Worm (Caenorhabditis elegans) whole organism, L2 larva: ENCODE data around the gene tyr-2.
A peak's percentile ranks its signal among the peaks of the same experiment; 100 is the strongest.

Experiments
- C34F6.9 ChIP-seq: fragments of 150-350 bp; optimal IDR thresholded peaks from 2 replicates; lab custom pipeline; 2014; ENCODE audit warnings: missing biosample characterization, missing genetic modification characterization
- F13H6.1 ChIP-seq: sonication (generic microtip); optimal IDR thresholded peaks from 2 replicates; lab custom pipeline; 2016; ENCODE audit warnings: missing genetic modification characterization, missing compliant biosample characterization
- R02D3.7 ChIP-seq: fragments of 150-350 bp; optimal IDR thresholded peaks from 2 replicates; lab custom pipeline; 2014; ENCODE audit warnings: missing biosample characterization, missing genetic modification characterization
- Y55F3AM.14 ChIP-seq: fragments of 200-800 bp; sonication (Bioruptor generic); optimal IDR thresholded peaks from 2 replicates; lab custom pipeline; 2018; ENCODE audit warnings: mild to moderate bottlenecking, missing genetic modification characterization, missing compliant biosample characterization
- aly-2 ChIP-seq: fragments of 150-350 bp; optimal IDR thresholded peaks from 2 replicates; lab custom pipeline; 2014; ENCODE audit warnings: missing biosample characterization, missing genetic modification characterization
- ama-1 ChIP-seq: fragments of 150-350 bp; optimal IDR thresholded peaks from 2 replicates; lab custom pipeline; 2018; ENCODE audit warnings: inconsistent platforms
- blmp-1 ChIP-seq: sonication (generic microtip); optimal IDR thresholded peaks from 2 replicates; lab custom pipeline; 2017; ENCODE audit warnings: missing genetic modification characterization, mild to moderate bottlenecking, missing compliant biosample characterization, antibody characterized with exemption, moderate library complexity; ENCODE audit not compliant: insufficient read depth
- ceh-16 ChIP-seq: fragments of 150-350 bp; optimal IDR thresholded peaks from 2 replicates; lab custom pipeline; 2014; ENCODE audit warnings: missing biosample characterization, missing genetic modification characterization
- ceh-82 ChIP-seq: fragments of 150-350 bp; optimal IDR thresholded peaks from 2 replicates; lab custom pipeline; 2014; ENCODE audit warnings: missing biosample characterization, missing genetic modification characterization
- crh-2 ChIP-seq: sonication (generic microtip); optimal IDR thresholded peaks from 2 replicates; lab custom pipeline; 2017; ENCODE audit warnings: missing biosample characterization, missing genetic modification characterization
- elt-1 ChIP-seq: fragments of 150-350 bp; optimal IDR thresholded peaks from 2 replicates; lab custom pipeline; 2014; ENCODE audit warnings: missing biosample characterization, missing genetic modification characterization
- elt-3 ChIP-seq: sonication (generic microtip); optimal IDR thresholded peaks from 2 replicates; lab custom pipeline; 2017; ENCODE audit warnings: missing biosample characterization, missing genetic modification characterization
- fos-1 ChIP-seq: fragments of 150-350 bp; optimal IDR thresholded peaks from 2 replicates; lab custom pipeline; 2014; ENCODE audit warnings: missing biosample characterization, missing genetic modification characterization
- gmeb-1 ChIP-seq: fragments of 150-350 bp; optimal IDR thresholded peaks from 2 replicates; lab custom pipeline; 2014; ENCODE audit warnings: missing biosample characterization, missing genetic modification characterization
- lin-11 ChIP-seq: fragments of 150-350 bp; sonication (generic microtip); optimal IDR thresholded peaks from 2 replicates; lab custom pipeline; 2014; ENCODE audit warnings: missing biosample characterization, missing genetic modification characterization, inconsistent platforms, mixed read lengths
- lin-13 ChIP-seq: fragments of 150-350 bp; optimal IDR thresholded peaks from 2 replicates; lab custom pipeline; 2014; ENCODE audit warnings: missing biosample characterization, missing genetic modification reagents, missing genetic modification characterization
- lsy-2 ChIP-seq, 2 experiments: fragments of 150-350 bp in 1 of 2; sonication (generic microtip) in 1 of 2; optimal IDR thresholded peaks; 2 replicates each; lab custom pipeline; 2014 to 2017; ENCODE audit warnings: missing biosample characterization in 2 of 2, missing genetic modification characterization in 2 of 2
- mbf-1 ChIP-seq: sonication (generic microtip); optimal IDR thresholded peaks from 2 replicates; lab custom pipeline; 2017; ENCODE audit warnings: missing biosample characterization, missing genetic modification characterization
- mdl-1 ChIP-seq, 2 experiments: fragments of 150-350 bp in 1 of 2; sonication (generic microtip) in 1 of 2; optimal IDR thresholded peaks; 2 replicates each; lab custom pipeline; 2017; ENCODE audit warnings: missing biosample characterization in 2 of 2, missing genetic modification characterization in 2 of 2
- nhr-11 ChIP-seq: fragments of 150-350 bp; optimal IDR thresholded peaks from 2 replicates; lab custom pipeline; 2014; ENCODE audit warnings: missing biosample characterization, missing genetic modification characterization
- nhr-12 ChIP-seq: fragments of 150-350 bp; optimal IDR thresholded peaks from 2 replicates; lab custom pipeline; 2014; ENCODE audit warnings: missing biosample characterization, missing genetic modification characterization
- nhr-129 ChIP-seq: fragments of 150-350 bp; optimal IDR thresholded peaks from 2 replicates; lab custom pipeline; 2014; ENCODE audit warnings: missing biosample characterization, missing genetic modification characterization
- nhr-21 ChIP-seq: fragments of 150-350 bp; optimal IDR thresholded peaks from 2 replicates; lab custom pipeline; 2014; ENCODE audit warnings: missing biosample characterization, missing genetic modification characterization
- nhr-237 ChIP-seq: fragments of 150-350 bp; optimal IDR thresholded peaks from 2 replicates; lab custom pipeline; 2014; ENCODE audit warnings: missing biosample characterization, missing genetic modification characterization
- nhr-25 ChIP-seq: fragments of 150-350 bp; sonication (generic microtip); optimal IDR thresholded peaks from 3 replicates; lab custom pipeline; 2014; ENCODE audit warnings: missing biosample characterization, missing genetic modification characterization
- nhr-6 ChIP-seq: fragments of 150-350 bp; optimal IDR thresholded peaks from 2 replicates; lab custom pipeline; 2014; ENCODE audit warnings: missing biosample characterization, missing genetic modification characterization
- nhr-77 ChIP-seq: fragments of 150-350 bp; optimal IDR thresholded peaks from 2 replicates; lab custom pipeline; 2014; ENCODE audit warnings: missing biosample characterization, missing genetic modification characterization
- sma-3 ChIP-seq: sonication (generic microtip); optimal IDR thresholded peaks from 2 replicates; lab custom pipeline; 2016; ENCODE audit warnings: missing genetic modification reagents, missing genetic modification characterization, missing compliant biosample characterization
- sma-9 ChIP-seq, 2 experiments: fragments of 150-350 bp in 1 of 2; sonication (generic microtip) in 1 of 2; optimal IDR thresholded peaks; 2 replicates each; lab custom pipeline; 2014 to 2016; ENCODE audit warnings: missing genetic modification characterization in 2 of 2, mild to moderate bottlenecking in 1 of 2, missing biosample characterization in 1 of 2, missing compliant biosample characterization in 1 of 2, missing genetic modification reagents in 1 of 2, moderate library complexity in 1 of 2
- snpc-4 ChIP-seq: fragments of 150-350 bp; optimal IDR thresholded peaks from 2 replicates; lab custom pipeline; 2014; ENCODE audit warnings: missing biosample characterization, missing genetic modification characterization
- unc-55 ChIP-seq: fragments of 150-350 bp; sonication (generic microtip); optimal IDR thresholded peaks from 3 replicates; lab custom pipeline; 2014; ENCODE audit warnings: missing biosample characterization, missing genetic modification reagents, missing genetic modification characterization
- unc-62 ChIP-seq: fragments of 150-350 bp; optimal IDR thresholded peaks from 2 replicates; lab custom pipeline; 2014; ENCODE audit warnings: missing biosample characterization, missing genetic modification reagents, missing genetic modification characterization
- zag-1 ChIP-seq: fragments of 150-350 bp; optimal IDR thresholded peaks from 2 replicates; lab custom pipeline; 2014; ENCODE audit warnings: missing biosample characterization, missing genetic modification characterization
- ztf-1 ChIP-seq: fragments of 200-800 bp; sonication (Bioruptor generic); conservative IDR thresholded peaks from 2 replicates; pipeline ENCODE4 v1.3.6; 2022; ENCODE audit warnings: missing genetic modification characterization, missing compliant biosample characterization
- ztf-11 ChIP-seq: sonication (generic microtip); optimal IDR thresholded peaks from 2 replicates; lab custom pipeline; 2017; ENCODE audit warnings: missing biosample characterization, missing genetic modification characterization
- ztf-4 ChIP-seq: fragments of 150-350 bp; optimal IDR thresholded peaks from 2 replicates; lab custom pipeline; 2014; ENCODE audit warnings: missing biosample characterization, missing genetic modification characterization

tyr-2 gene

ce11 chrIII:13768074-13768662 is 24.1 kb downstream of the tyr-2 start, which contains the start of gene rml-1:
Gene rml-1, minus strand, starts transcription at chrIII:13768092.
- peak; percentile 12 for TF ChIP-seq nhr-129 (tag; lab: Kevin White, UChicago)
- no peak for TF ChIP-seq nhr-77 (tag; lab: Kevin White, UChicago)
- TF ChIP-seq unc-55 (GFP tag; lab: Kevin White, UChicago): peak; percentile 45
- peak; percentile 37 for TF ChIP-seq C34F6.9

ce11 chrIII:13770017-13770416 is 26.0 kb downstream of the tyr-2 start:
- TF ChIP-seq nhr-11 (tag; lab: Kevin White, UChicago): no peak
- no peak for TF ChIP-seq nhr-6 (tag; lab: Kevin White, UChicago)
- no peak for TF ChIP-seq nhr-21
- TF ChIP-seq nhr-77 (tag; lab: Kevin White, UChicago): no peak
- TF ChIP-seq fos-1 (tag; lab: Kevin White, UChicago): no peak
- TF ChIP-seq ztf-4: no peak
- no peak for TF ChIP-seq aly-2 (tag; lab: Kevin White, UChicago)
- no peak for TF ChIP-seq elt-1 (tag; lab: Kevin White, UChicago)
- no peak for TF ChIP-seq R02D3.7 (tag; lab: Kevin White, UChicago)
- no peak for TF ChIP-seq ztf-11 (tag; lab: Kevin White, UChicago)
- TF ChIP-seq Y55F3AM.14 (GFP tag; lab: Kevin White, UChicago): no peak
- no peak for TF ChIP-seq ztf-1 (GFP tag; lab: Robert Waterston, UW)
- TF ChIP-seq lin-11: no peak
- no peak for TF ChIP-seq mbf-1
- no peak for TF ChIP-seq crh-2
- no peak for TF ChIP-seq ceh-16 (tag; lab: Kevin White, UChicago)
- no peak for TF ChIP-seq ama-1 (lab: Kevin White, UChicago)
- no peak for TF ChIP-seq nhr-25

- TF ChIP-seq blmp-1 (tag; lab: Kevin White, UChicago) (peak; percentile 30), nhr-129 (tag; lab: Kevin White, UChicago) (peak; percentile 71), ama-1 (lab: Kevin White, UChicago) (no peak), mbf-1 (no peak), nhr-25 (peak; percentile 28), elt-3 (tag; lab: Kevin White, UChicago) (no peak), sma-9 (GFP tag; optimal IDR thresholded peaks at IDR 0.05; lab: Kevin White, UChicago) (no peak), sma-9 (tag; optimal IDR thresholded peaks at IDR 0.05; lab: Kevin White, UChicago) (no peak), gmeb-1 (tag; lab: Kevin White, UChicago) (peak; percentile 76), unc-55 (GFP tag; lab: Kevin White, UChicago) (peak; percentile 77), crh-2 (peak; percentile 57), nhr-6 (tag; lab: Kevin White, UChicago) (no peak), unc-62 (GFP tag; lab: Kevin White, UChicago) (no peak), F13H6.1 (tag; lab: Kevin White, UChicago) (no peak), sma-3 (GFP tag; lab: Kevin White, UChicago) (peak; percentile 23), nhr-11 (tag; lab: Kevin White, UChicago) (no peak), ceh-16 (tag; lab: Kevin White, UChicago) (no peak), lin-11 (peak; percentile 44), C34F6.9 (peak; percentile 76), lin-13 (peak; percentile 74)
These were observed 27.1 kb downstream of the tyr-2 start, which contains the start of the genes cyk-4 and pdr-1 for ce11 chrIII:13771145-13771544. Gene cyk-4, minus strand, starts transcription at chrIII:13771224. Gene pdr-1, plus strand, starts transcription at chrIII:13771513.

ce11 chrIII:13772876-13773275 is 28.9 kb downstream of the tyr-2 start, which contains the start of gene mdt-29:
Gene mdt-29, plus strand, starts transcription at chrIII:13773176.
- TF ChIP-seq R02D3.7 (tag; lab: Kevin White, UChicago) (no peak), snpc-4 (tag; lab: Kevin White, UChicago) (no peak), zag-1 (no peak)

ce11 chrIII:13778816-13779215 is 34.8 kb downstream of the tyr-2 start:
- no peak for TF ChIP-seq Y55F3AM.14 (GFP tag; lab: Kevin White, UChicago)
- no peak for TF ChIP-seq ceh-82 (tag; lab: Kevin White, UChicago)
- peak; percentile 36 for TF ChIP-seq ztf-11 (tag; lab: Kevin White, UChicago)
- TF ChIP-seq ztf-4: no peak
- no peak for TF ChIP-seq lin-11
- TF ChIP-seq zag-1: no peak
- no peak for TF ChIP-seq blmp-1 (tag; lab: Kevin White, UChicago)
- no peak for TF ChIP-seq nhr-129 (tag; lab: Kevin White, UChicago)
- peak; percentile 60 for TF ChIP-seq nhr-12 (tag; lab: Kevin White, UChicago)
- peak; percentile 48 for TF ChIP-seq mbf-1
- TF ChIP-seq nhr-11 (tag; lab: Kevin White, UChicago): no peak
- no peak for TF ChIP-seq nhr-237
- no peak for TF ChIP-seq unc-55 (GFP tag; lab: Kevin White, UChicago)
- no peak for TF ChIP-seq unc-62 (GFP tag; lab: Kevin White, UChicago)
- no peak for TF ChIP-seq ztf-1 (GFP tag; lab: Robert Waterston, UW)
- TF ChIP-seq mdl-1 (tag; optimal IDR thresholded peaks at IDR 0.05; lab: Kevin White, UChicago): peak in 1 of 2 experiments; percentile 21
- TF ChIP-seq elt-3 (tag; lab: Kevin White, UChicago): no peak
- no peak for TF ChIP-seq elt-1 (tag; lab: Kevin White, UChicago)
- TF ChIP-seq sma-9 (GFP tag; optimal IDR thresholded peaks at IDR 0.05; lab: Kevin White, UChicago): no peak
- no peak for TF ChIP-seq sma-9 (tag; optimal IDR thresholded peaks at IDR 0.05; lab: Kevin White, UChicago)
- TF ChIP-seq lsy-2 (tag; optimal IDR thresholded peaks at IDR 0.05; lab: Kevin White, UChicago): no peak
